Worm (Caenorhabditis elegans): ENCODE measurements around the gene F54D5.23.

DNA sequence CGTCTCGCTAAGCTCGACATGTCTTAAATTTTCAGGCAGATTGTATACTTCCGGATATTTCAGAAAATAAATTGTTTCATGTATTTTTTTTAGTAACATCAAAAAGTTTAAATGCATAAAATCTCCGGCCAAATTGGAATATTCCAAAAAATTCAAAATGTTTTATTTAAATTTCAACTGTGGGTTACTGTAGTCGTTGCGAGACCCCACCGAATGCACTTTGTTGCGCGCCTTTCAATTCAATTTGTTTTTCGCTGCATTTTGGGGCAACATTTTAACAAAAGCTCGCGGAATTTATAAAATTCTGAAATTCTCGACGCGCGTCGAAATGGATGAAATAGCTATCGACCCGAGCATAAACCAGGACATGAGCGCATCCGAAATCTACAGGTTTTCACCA is 3.9 kb upstream of the F54D5.23 start, which contains the start of gene F54D5.2:
- TF ChIP-seq egl-13 (tag; optimal IDR thresholded peaks at IDR 0.05) = no peak
- no peak for TF ChIP-seq ama-1 (optimal IDR thresholded peaks at IDR 0.05)
- TF ChIP-seq nhr-76 (tag; optimal IDR thresholded peaks at IDR 0.05) = no peak
- TF ChIP-seq lin-39 (tag; optimal IDR thresholded peaks at IDR 0.05) = no peak
- TF ChIP-seq efl-1 (optimal IDR thresholded peaks at IDR 0.05) = no peak
- TF ChIP-seq efl-1 (GFP tag; optimal IDR thresholded peaks at IDR 0.05 in 1 of 2) = no peak
- no peak for TF ChIP-seq fos-1 (tag; optimal IDR thresholded peaks at IDR 0.05)
